Worm (Caenorhabditis elegans) whole organism, dauer: ENCODE results near the gene F16B4.4.

Experiments used
- unc-62 ChIP-seq: sonication (generic microtip); optimal IDR thresholded peaks from 2 replicates; lab custom pipeline; 2017; ENCODE audit warnings: missing biosample characterization, missing genetic modification reagents, missing genetic modification characterization

Gene F16B4.4

ce11 chrV:1578572-1579230 is 15.1 kb upstream of the F16B4.4 start:
- TF ChIP-seq unc-62 = no peak

- TF ChIP-seq unc-62 = no peak
Measured at ce11 chrV:1579790-1580189, 14.0 kb upstream of the F16B4.4 start.

ce11 chrV:1583242-1583641 is 10.6 kb upstream of the F16B4.4 start:
- TF ChIP-seq unc-62 = no peak

ce11 chrV:1585411-1585810 is 8.4 kb upstream of the F16B4.4 start, which contains the start of gene F16B4.7:
Gene F16B4.7 (plus strand): TSS chrV:1585711.
- TF ChIP-seq unc-62 = no peak

- TF ChIP-seq unc-62 = no peak
Measured at ce11 chrV:1586906-1587305, 6.9 kb upstream of the F16B4.4 start, which contains the start of gene F16B4.6. Gene F16B4.6 (plus strand): TSS chrV:1587206.

ce11 chrV:1588128-1588527 is 5.7 kb upstream of the F16B4.4 start, which contains the start of gene F16B4.5:
Gene F16B4.5 (plus strand): TSS chrV:1588428.
- no peak for TF ChIP-seq unc-62

- TF ChIP-seq unc-62 = no peak
Measured at ce11 chrV:1594554-1595092, 804 bp downstream of the F16B4.4 start.

ce11 chrV:1600561-1601088 is 6.8 kb downstream of the F16B4.4 start, which contains the start of gene F16B4.2:
Gene F16B4.2 (plus strand): TSS chrV:1601038.
- no peak for TF ChIP-seq unc-62

- TF ChIP-seq unc-62 = no peak
Measured at ce11 chrV:1607790-1608189, 14.0 kb downstream of the F16B4.4 start, which contains the start of gene nhr-178. Gene nhr-178 (minus strand): TSS chrV:1607953.

- TF ChIP-seq unc-62 = no peak
Measured at ce11 chrV:1610097-1610496, 16.3 kb downstream of the F16B4.4 start, which contains the start of gene nhr-177. Gene nhr-177 (plus strand): TSS chrV:1610263.

- TF ChIP-seq unc-62 = no peak
Measured at ce11 chrV:1611570-1611969, 17.8 kb downstream of the F16B4.4 start.

ce11 chrV:1614726-1615125 is 20.9 kb downstream of the F16B4.4 start, which contains the start of gene srbc-41:
Gene srbc-41 (minus strand): TSS chrV:1614826.
- no peak for TF ChIP-seq unc-62

ce11 chrV:1618760-1619159 is 24.9 kb downstream of the F16B4.4 start, which contains the start of gene nhr-179:
Gene nhr-179 (minus strand): TSS chrV:1618860.
- no peak for TF ChIP-seq unc-62

ce11 chrV:1620537-1620936 is 26.7 kb downstream of the F16B4.4 start:
- TF ChIP-seq unc-62 = no peak

- no peak for TF ChIP-seq unc-62
Measured at ce11 chrV:1621494-1621893, 27.7 kb downstream of the F16B4.4 start, which contains the start of gene nhr-117. Gene nhr-117 (minus strand): TSS chrV:1621520.

- TF ChIP-seq unc-62 = no peak
Measured at ce11 chrV:1623429-1623828, 29.6 kb downstream of the F16B4.4 start.

ce11 chrV:1624340-1624739 is 30.5 kb downstream of the F16B4.4 start, which contains the start of gene nhr-110:
Gene nhr-110 (minus strand): TSS chrV:1624440.
- no peak for TF ChIP-seq unc-62

- no peak for TF ChIP-seq unc-62
Measured at ce11 chrV:1626720-1627119, 32.9 kb downstream of the F16B4.4 start, which contains the start of gene nhr-237. Gene nhr-237 (minus strand): TSS chrV:1626820.
